Fruit fly (Drosophila melanogaster) Kc167 (cell line): Measurements from ENCODE around the gene Gapdh2.

Experiments
- Myc ChIP-seq: fragments of >200 bp; optimal IDR thresholded peaks from 2 replicates; lab custom pipeline; 2017; ENCODE audit warnings: missing external identifiers
- Sin3A ChIP-seq: fragments of >200 bp; optimal IDR thresholded peaks from 2 replicates; lab custom pipeline; 2018; ENCODE audit warnings: missing external identifiers
- h ChIP-seq: fragments of >200 bp; optimal IDR thresholded peaks from 3 replicates; lab custom pipeline; 2018; ENCODE audit warnings: missing external identifiers
- insv ChIP-seq: fragments of >200 bp; optimal IDR thresholded peaks from 3 replicates; lab custom pipeline; 2018; ENCODE audit warnings: missing external identifiers
- psq ChIP-seq: fragments of >200 bp; optimal IDR thresholded peaks from 2 replicates; lab custom pipeline; 2017; ENCODE audit warnings: missing external identifiers
- ttk ChIP-seq: sonication (Bioruptor generic); optimal IDR thresholded peaks from 2 replicates; lab custom pipeline; 2017; ENCODE audit warnings: missing external identifiers

Gapdh2 gene

dm6 chrX:15874437-15874836, 6.5 kb downstream of the Gapdh2 start:
- TF ChIP-seq psq (no peak), h (lab: Kevin White, UChicago) (no peak), insv (no peak)

- no peak for TF ChIP-seq Sin3A (lab: Kevin White, UChicago)
- no peak for TF ChIP-seq insv
- TF ChIP-seq ttk (lab: Kevin White, UChicago) = no peak
- TF ChIP-seq Myc (lab: Kevin White, UChicago) = no peak
- TF ChIP-seq h (lab: Kevin White, UChicago) = no peak
- no peak for TF ChIP-seq psq
These were observed 7.6 kb downstream of the Gapdh2 start for dm6 chrX:15875569-15875968.

- TF ChIP-seq insv (no peak), psq (peak; percentile 85)
These were observed 18.7 kb downstream of the Gapdh2 start for dm6 chrX:15886411-15887246.

dm6 chrX:15887247-15887616, 19.3 kb downstream of the Gapdh2 start, which contains the start of gene tay:
Gene tay, minus strand, starts transcription at chrX:15887311.
- no peak for TF ChIP-seq insv
- no peak for TF ChIP-seq Myc (lab: Kevin White, UChicago)

- TF ChIP-seq Sin3A (lab: Kevin White, UChicago) (no peak), ttk (lab: Kevin White, UChicago) (no peak), Myc (lab: Kevin White, UChicago) (no peak), h (lab: Kevin White, UChicago) (no peak), insv (no peak), psq (no peak)
These were observed 20.8 kb downstream of the Gapdh2 start for dm6 chrX:15888763-15889162.

dm6 chrX:15889780-15890608, 22.0 kb downstream of the Gapdh2 start, which contains the start of the genes MSBP and CG15916:
Gene MSBP, minus strand, starts transcription at chrX:15890109.
Gene CG15916, plus strand, starts transcription at chrX:15890589.
- TF ChIP-seq ttk (lab: Kevin White, UChicago) (no peak), Sin3A (lab: Kevin White, UChicago) (no peak), insv (no peak), h (lab: Kevin White, UChicago) (no peak), psq (no peak), Myc (lab: Kevin White, UChicago) (no peak)

- TF ChIP-seq Myc (lab: Kevin White, UChicago) (no peak), ttk (lab: Kevin White, UChicago) (no peak), h (lab: Kevin White, UChicago) (no peak), psq (no peak), Sin3A (lab: Kevin White, UChicago) (no peak), insv (no peak)
These were observed 23.8 kb downstream of the Gapdh2 start, which contains the start of gene shi for dm6 chrX:15891606-15892345. Gene shi, plus strand, starts transcription at chrX:15892116.

- TF ChIP-seq Sin3A (lab: Kevin White, UChicago) (no peak), ttk (lab: Kevin White, UChicago) (no peak), Myc (lab: Kevin White, UChicago) (no peak), psq (no peak), insv (no peak), h (lab: Kevin White, UChicago) (no peak)
These were observed 25.9 kb downstream of the Gapdh2 start for dm6 chrX:15893732-15894264.

- TF ChIP-seq Sin3A (lab: Kevin White, UChicago) = no peak
- TF ChIP-seq insv = no peak
- TF ChIP-seq psq = no peak
- no peak for TF ChIP-seq ttk (lab: Kevin White, UChicago)
- TF ChIP-seq h (lab: Kevin White, UChicago) = no peak
- TF ChIP-seq Myc (lab: Kevin White, UChicago) = no peak
These were observed 41.8 kb downstream of the Gapdh2 start, which contains the start of gene CycD for dm6 chrX:15909564-15910284. Gene CycD, minus strand, starts transcription at chrX:15909676.

dm6 chrX:15910570-15910969, 42.6 kb downstream of the Gapdh2 start, which contains the start of gene Lrp4:
Gene Lrp4, plus strand, starts transcription at chrX:15910870.
- TF ChIP-seq h (lab: Kevin White, UChicago) (no peak), insv (no peak), Myc (lab: Kevin White, UChicago) (no peak), ttk (lab: Kevin White, UChicago) (no peak), psq (no peak), Sin3A (lab: Kevin White, UChicago) (no peak)
